Worm (Caenorhabditis elegans) whole organism, L2 larva: ENCODE data around the gene abt-4.

Experiments
- R02D3.7 ChIP-seq: fragments of 150-350 bp; optimal IDR thresholded peaks from 2 replicates; lab custom pipeline; 2014; ENCODE audit warnings: missing biosample characterization, missing genetic modification characterization
- ZK546.5 ChIP-seq: sonication (generic microtip); optimal IDR thresholded peaks from 2 replicates; lab custom pipeline; 2017; ENCODE audit warnings: missing biosample characterization, missing genetic modification characterization
- alr-1 ChIP-seq: fragments of 150-350 bp; optimal IDR thresholded peaks from 2 replicates; lab custom pipeline; 2014; ENCODE audit warnings: missing biosample characterization, missing genetic modification characterization
- aly-2 ChIP-seq: fragments of 150-350 bp; optimal IDR thresholded peaks from 2 replicates; lab custom pipeline; 2014; ENCODE audit warnings: missing biosample characterization, missing genetic modification characterization
- ama-1 ChIP-seq: fragments of 150-350 bp; optimal IDR thresholded peaks from 2 replicates; lab custom pipeline; 2018; ENCODE audit warnings: inconsistent platforms
- blmp-1 ChIP-seq: sonication (generic microtip); optimal IDR thresholded peaks from 2 replicates; lab custom pipeline; 2017; ENCODE audit warnings: missing genetic modification characterization, mild to moderate bottlenecking, missing compliant biosample characterization, antibody characterized with exemption, moderate library complexity; ENCODE audit not compliant: insufficient read depth
- ceh-16 ChIP-seq: fragments of 150-350 bp; optimal IDR thresholded peaks from 2 replicates; lab custom pipeline; 2014; ENCODE audit warnings: missing biosample characterization, missing genetic modification characterization
- ceh-82 ChIP-seq: fragments of 150-350 bp; optimal IDR thresholded peaks from 2 replicates; lab custom pipeline; 2014; ENCODE audit warnings: missing biosample characterization, missing genetic modification characterization
- crh-2 ChIP-seq: sonication (generic microtip); optimal IDR thresholded peaks from 2 replicates; lab custom pipeline; 2017; ENCODE audit warnings: missing biosample characterization, missing genetic modification characterization
- egl-27 ChIP-seq: sonication (generic microtip); optimal IDR thresholded peaks from 3 replicates; lab custom pipeline; 2017; ENCODE audit warnings: missing biosample characterization, missing genetic modification reagents, missing genetic modification characterization
- elt-1 ChIP-seq: fragments of 150-350 bp; optimal IDR thresholded peaks from 2 replicates; lab custom pipeline; 2014; ENCODE audit warnings: missing biosample characterization, missing genetic modification characterization
- elt-3 ChIP-seq: sonication (generic microtip); optimal IDR thresholded peaks from 2 replicates; lab custom pipeline; 2017; ENCODE audit warnings: missing biosample characterization, missing genetic modification characterization
- fos-1 ChIP-seq: fragments of 150-350 bp; optimal IDR thresholded peaks from 2 replicates; lab custom pipeline; 2014; ENCODE audit warnings: missing biosample characterization, missing genetic modification characterization
- gmeb-1 ChIP-seq: fragments of 150-350 bp; optimal IDR thresholded peaks from 2 replicates; lab custom pipeline; 2014; ENCODE audit warnings: missing biosample characterization, missing genetic modification characterization
- lin-11 ChIP-seq: fragments of 150-350 bp; sonication (generic microtip); optimal IDR thresholded peaks from 2 replicates; lab custom pipeline; 2014; ENCODE audit warnings: missing biosample characterization, missing genetic modification characterization, inconsistent platforms, mixed read lengths
- lin-13 ChIP-seq: fragments of 150-350 bp; optimal IDR thresholded peaks from 2 replicates; lab custom pipeline; 2014; ENCODE audit warnings: missing biosample characterization, missing genetic modification reagents, missing genetic modification characterization
- lsy-2 ChIP-seq, 2 experiments: fragments of 150-350 bp in 1 of 2; sonication (generic microtip) in 1 of 2; optimal IDR thresholded peaks; 2 replicates each; lab custom pipeline; 2014 to 2017; ENCODE audit warnings: missing biosample characterization in 2 of 2, missing genetic modification characterization in 2 of 2
- mab-5 ChIP-seq: fragments of 150-350 bp; optimal IDR thresholded peaks from 2 replicates; lab custom pipeline; 2014; ENCODE audit warnings: missing biosample characterization, missing genetic modification characterization
- mbf-1 ChIP-seq: sonication (generic microtip); optimal IDR thresholded peaks from 2 replicates; lab custom pipeline; 2017; ENCODE audit warnings: missing biosample characterization, missing genetic modification characterization
- mdl-1 ChIP-seq, 2 experiments: fragments of 150-350 bp in 1 of 2; sonication (generic microtip) in 1 of 2; optimal IDR thresholded peaks; 2 replicates each; lab custom pipeline; 2017; ENCODE audit warnings: missing biosample characterization in 2 of 2, missing genetic modification characterization in 2 of 2
- nhr-11 ChIP-seq: fragments of 150-350 bp; optimal IDR thresholded peaks from 2 replicates; lab custom pipeline; 2014; ENCODE audit warnings: missing biosample characterization, missing genetic modification characterization
- nhr-12 ChIP-seq: fragments of 150-350 bp; optimal IDR thresholded peaks from 2 replicates; lab custom pipeline; 2014; ENCODE audit warnings: missing biosample characterization, missing genetic modification characterization
- nhr-129 ChIP-seq: fragments of 150-350 bp; optimal IDR thresholded peaks from 2 replicates; lab custom pipeline; 2014; ENCODE audit warnings: missing biosample characterization, missing genetic modification characterization
- nhr-21 ChIP-seq: fragments of 150-350 bp; optimal IDR thresholded peaks from 2 replicates; lab custom pipeline; 2014; ENCODE audit warnings: missing biosample characterization, missing genetic modification characterization
- nhr-23 ChIP-seq: fragments of 150-350 bp; optimal IDR thresholded peaks from 2 replicates; lab custom pipeline; 2014; ENCODE audit warnings: missing biosample characterization, missing genetic modification reagents, missing genetic modification characterization
- nhr-237 ChIP-seq: fragments of 150-350 bp; optimal IDR thresholded peaks from 2 replicates; lab custom pipeline; 2014; ENCODE audit warnings: missing biosample characterization, missing genetic modification characterization
- nhr-25 ChIP-seq: fragments of 150-350 bp; sonication (generic microtip); optimal IDR thresholded peaks from 3 replicates; lab custom pipeline; 2014; ENCODE audit warnings: missing biosample characterization, missing genetic modification characterization
- nhr-6 ChIP-seq: fragments of 150-350 bp; optimal IDR thresholded peaks from 2 replicates; lab custom pipeline; 2014; ENCODE audit warnings: missing biosample characterization, missing genetic modification characterization
- peb-1 ChIP-seq: fragments of 150-350 bp; optimal IDR thresholded peaks from 2 replicates; lab custom pipeline; 2014; ENCODE audit warnings: missing biosample characterization, missing genetic modification characterization
- sem-4 ChIP-seq: fragments of 150-350 bp; optimal IDR thresholded peaks from 2 replicates; lab custom pipeline; 2014; ENCODE audit warnings: missing biosample characterization, missing genetic modification reagents, missing genetic modification characterization
- skn-1 ChIP-seq: sonication (generic microtip); optimal IDR thresholded peaks from 2 replicates; lab custom pipeline; 2017; ENCODE audit warnings: missing biosample characterization, missing genetic modification characterization
- sma-3 ChIP-seq: sonication (generic microtip); optimal IDR thresholded peaks from 2 replicates; lab custom pipeline; 2016; ENCODE audit warnings: missing genetic modification reagents, missing genetic modification characterization, missing compliant biosample characterization
- sma-9 ChIP-seq, 2 experiments: fragments of 150-350 bp in 1 of 2; sonication (generic microtip) in 1 of 2; optimal IDR thresholded peaks; 2 replicates each; lab custom pipeline; 2014 to 2016; ENCODE audit warnings: missing genetic modification characterization in 2 of 2, mild to moderate bottlenecking in 1 of 2, missing biosample characterization in 1 of 2, missing compliant biosample characterization in 1 of 2, missing genetic modification reagents in 1 of 2, moderate library complexity in 1 of 2
- snpc-4 ChIP-seq: fragments of 150-350 bp; optimal IDR thresholded peaks from 2 replicates; lab custom pipeline; 2014; ENCODE audit warnings: missing biosample characterization, missing genetic modification characterization
- unc-39 ChIP-seq: fragments of 150-350 bp; optimal IDR thresholded peaks from 2 replicates; lab custom pipeline; 2014; ENCODE audit warnings: missing biosample characterization, missing genetic modification characterization
- unc-55 ChIP-seq: fragments of 150-350 bp; sonication (generic microtip); optimal IDR thresholded peaks from 3 replicates; lab custom pipeline; 2014; ENCODE audit warnings: missing biosample characterization, missing genetic modification reagents, missing genetic modification characterization
- unc-62 ChIP-seq: fragments of 150-350 bp; optimal IDR thresholded peaks from 2 replicates; lab custom pipeline; 2014; ENCODE audit warnings: missing biosample characterization, missing genetic modification reagents, missing genetic modification characterization
- zag-1 ChIP-seq: fragments of 150-350 bp; optimal IDR thresholded peaks from 2 replicates; lab custom pipeline; 2014; ENCODE audit warnings: missing biosample characterization, missing genetic modification characterization
- ztf-11 ChIP-seq: sonication (generic microtip); optimal IDR thresholded peaks from 2 replicates; lab custom pipeline; 2017; ENCODE audit warnings: missing biosample characterization, missing genetic modification characterization
- ztf-4 ChIP-seq: fragments of 150-350 bp; optimal IDR thresholded peaks from 2 replicates; lab custom pipeline; 2014; ENCODE audit warnings: missing biosample characterization, missing genetic modification characterization

The abt-4 gene

ce11 chrV:358473-358872 lies 27.9 kb upstream of the abt-4 start:
- TF ChIP-seq aly-2 (tag; lab: Kevin White, UChicago), result no peak
- TF ChIP-seq unc-39, result no peak
- TF ChIP-seq mdl-1 (tag; optimal IDR thresholded peaks at IDR 0.05; lab: Kevin White, UChicago), result no peak
- TF ChIP-seq, all 48 proteins: peak for 0

DNA sequence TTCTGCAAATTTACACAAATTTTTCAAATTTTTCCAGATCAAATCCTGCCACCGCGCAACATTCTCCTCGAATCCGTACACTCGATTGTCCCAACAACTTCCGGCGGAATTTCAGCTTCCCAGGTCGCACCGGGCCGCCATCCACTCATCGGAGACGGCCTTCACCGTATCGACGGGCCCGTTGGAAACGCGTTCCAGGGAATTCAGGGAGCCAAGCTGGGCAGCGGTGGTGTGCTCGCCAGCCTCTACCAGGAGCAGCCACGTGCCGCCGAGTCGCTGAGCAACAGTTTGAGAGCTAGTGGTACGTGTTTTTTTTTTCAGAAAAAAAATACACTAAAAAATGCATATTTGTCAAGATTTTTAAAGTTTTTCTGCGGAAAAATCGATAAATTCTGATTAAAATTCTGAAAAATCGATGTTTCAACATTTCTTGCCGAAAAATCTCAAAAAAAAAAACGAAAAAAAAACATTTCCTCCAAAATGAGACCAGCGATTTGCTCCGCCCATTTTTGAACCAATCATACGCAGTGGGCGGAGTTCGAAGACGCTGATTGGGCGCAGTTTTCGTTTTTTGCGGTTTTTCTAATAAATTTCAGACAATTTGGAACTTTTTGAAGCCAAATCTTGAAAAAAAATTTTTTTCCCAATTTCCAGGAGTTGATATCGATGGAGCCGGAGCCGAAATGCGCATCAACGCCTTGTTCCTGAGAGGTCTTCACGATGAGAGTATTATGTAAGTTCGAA lies 26.6 kb upstream of the abt-4 start:
- TF ChIP-seq peb-1 (no peak), lsy-2 (tag; optimal IDR thresholded peaks at IDR 0.05; lab: Kevin White, UChicago) (no peak), mbf-1 (tag; lab: Kevin White, UChicago) (no peak), nhr-25 (no peak), nhr-237 (tag; lab: Kevin White, UChicago) (no peak), gmeb-1 (tag; lab: Kevin White, UChicago) (no peak), ztf-11 (tag; lab: Kevin White, UChicago) (no peak)

ce11 chrV:351787-352186 lies 21.3 kb upstream of the abt-4 start:
- TF ChIP-seq lin-11 (tag; lab: Kevin White, UChicago), result no peak
- TF ChIP-seq skn-1 (tag; lab: Kevin White, UChicago), result no peak
- TF ChIP-seq ceh-82, result no peak
- no peak for TF ChIP-seq unc-55 (GFP tag; lab: Kevin White, UChicago)
- TF ChIP-seq nhr-12 (tag; lab: Kevin White, UChicago), result no peak
- no peak for TF ChIP-seq ZK546.5 (tag; lab: Kevin White, UChicago)
- TF ChIP-seq nhr-23 (tag; lab: Kevin White, UChicago), result no peak
- TF ChIP-seq unc-62 (GFP tag; lab: Kevin White, UChicago), result no peak
- TF ChIP-seq mab-5 (tag; lab: Kevin White, UChicago), result no peak
- no peak for TF ChIP-seq R02D3.7
- no peak for TF ChIP-seq nhr-11 (tag; lab: Kevin White, UChicago)
- no peak for TF ChIP-seq elt-3 (tag; lab: Kevin White, UChicago)
- no peak for TF ChIP-seq nhr-21 (tag; lab: Kevin White, UChicago)
- no peak for TF ChIP-seq nhr-25
- TF ChIP-seq mdl-1 (tag; optimal IDR thresholded peaks at IDR 0.05; lab: Kevin White, UChicago), result no peak

ce11 chrV:350822-351221 lies 20.3 kb upstream of the abt-4 start:
- TF ChIP-seq ztf-11 (tag; lab: Kevin White, UChicago) (no peak), nhr-23 (tag; lab: Kevin White, UChicago) (no peak)

ce11 chrV:349054-349453 lies 18.5 kb upstream of the abt-4 start, which contains the start of gene atg-9:
atg-9 (plus strand) TSS chrV:349385.
- TF ChIP-seq unc-39 (no peak), aly-2 (tag; lab: Kevin White, UChicago) (no peak), nhr-21 (tag; lab: Kevin White, UChicago) (peak; percentile 23), lin-11 (tag; lab: Kevin White, UChicago) (no peak), elt-3 (tag; lab: Kevin White, UChicago) (no peak), ama-1 (lab: Kevin White, UChicago) (peak; percentile 58), mab-5 (tag; lab: Kevin White, UChicago) (peak; percentile 6), elt-1 (tag; lab: Kevin White, UChicago) (no peak), ZK546.5 (tag; lab: Kevin White, UChicago) (no peak), sma-3 (GFP tag; lab: Kevin White, UChicago) (peak; percentile 58), zag-1 (tag; lab: Kevin White, UChicago) (no peak), crh-2 (tag; lab: Kevin White, UChicago) (peak; percentile 79), nhr-6 (tag; lab: Kevin White, UChicago) (no peak), ceh-16 (tag; lab: Kevin White, UChicago) (peak; percentile 57), lin-13 (peak; percentile 53), blmp-1 (tag; lab: Kevin White, UChicago) (peak; percentile 23), ztf-4 (tag; lab: Kevin White, UChicago) (peak; percentile 47), nhr-11 (tag; lab: Kevin White, UChicago) (no peak), egl-27 (tag; lab: Kevin White, UChicago) (no peak), alr-1 (tag; lab: Kevin White, UChicago) (no peak), sma-9 (GFP tag; optimal IDR thresholded peaks at IDR 0.05; lab: Kevin White, UChicago) (peak; percentile 48), sma-9 (tag; optimal IDR thresholded peaks at IDR 0.05; lab: Kevin White, UChicago) (no peak), mdl-1 (tag; optimal IDR thresholded peaks at IDR 0.05; lab: Kevin White, UChicago) (peak; percentile 59 to 89), mbf-1 (tag; lab: Kevin White, UChicago) (no peak), fos-1 (tag; lab: Kevin White, UChicago) (peak; percentile 67), R02D3.7 (no peak), lsy-2 (tag; optimal IDR thresholded peaks at IDR 0.05; lab: Kevin White, UChicago) (peak; percentile 20 to 73), ztf-11 (tag; lab: Kevin White, UChicago) (no peak), nhr-129 (tag; lab: Kevin White, UChicago) (peak; percentile 71), unc-62 (GFP tag; lab: Kevin White, UChicago) (no peak), nhr-25 (peak; percentile 84), nhr-237 (tag; lab: Kevin White, UChicago) (no peak), nhr-12 (tag; lab: Kevin White, UChicago) (no peak), gmeb-1 (tag; lab: Kevin White, UChicago) (peak; percentile 75), ceh-82 (no peak), snpc-4 (tag; lab: Kevin White, UChicago) (no peak), unc-55 (GFP tag; lab: Kevin White, UChicago) (peak; percentile 40), sem-4 (tag; lab: Kevin White, UChicago) (peak; percentile 55), nhr-23 (tag; lab: Kevin White, UChicago) (no peak), skn-1 (tag; lab: Kevin White, UChicago) (no peak)
